Worm (Caenorhabditis elegans) whole organism, L2 larva: ENCODE data around the gene H03G16.5.

Experiments used
- Y55F3AM.14 ChIP-seq: fragments of 200-800 bp; sonication (Bioruptor generic); optimal IDR thresholded peaks from 2 replicates; lab custom pipeline; 2018; ENCODE audit warnings: mild to moderate bottlenecking, missing genetic modification characterization, missing compliant biosample characterization
- ZK546.5 ChIP-seq: sonication (generic microtip); optimal IDR thresholded peaks from 2 replicates; lab custom pipeline; 2017; ENCODE audit warnings: missing biosample characterization, missing genetic modification characterization
- ceh-16 ChIP-seq: fragments of 150-350 bp; optimal IDR thresholded peaks from 2 replicates; lab custom pipeline; 2014; ENCODE audit warnings: missing biosample characterization, missing genetic modification characterization
- crh-2 ChIP-seq: sonication (generic microtip); optimal IDR thresholded peaks from 2 replicates; lab custom pipeline; 2017; ENCODE audit warnings: missing biosample characterization, missing genetic modification characterization
- egl-27 ChIP-seq: sonication (generic microtip); optimal IDR thresholded peaks from 3 replicates; lab custom pipeline; 2017; ENCODE audit warnings: missing biosample characterization, missing genetic modification reagents, missing genetic modification characterization
- elt-1 ChIP-seq: fragments of 150-350 bp; optimal IDR thresholded peaks from 2 replicates; lab custom pipeline; 2014; ENCODE audit warnings: missing biosample characterization, missing genetic modification characterization
- elt-3 ChIP-seq: sonication (generic microtip); optimal IDR thresholded peaks from 2 replicates; lab custom pipeline; 2017; ENCODE audit warnings: missing biosample characterization, missing genetic modification characterization
- fos-1 ChIP-seq: fragments of 150-350 bp; optimal IDR thresholded peaks from 2 replicates; lab custom pipeline; 2014; ENCODE audit warnings: missing biosample characterization, missing genetic modification characterization
- gmeb-1 ChIP-seq: fragments of 150-350 bp; optimal IDR thresholded peaks from 2 replicates; lab custom pipeline; 2014; ENCODE audit warnings: missing biosample characterization, missing genetic modification characterization
- lin-11 ChIP-seq: fragments of 150-350 bp; sonication (generic microtip); optimal IDR thresholded peaks from 2 replicates; lab custom pipeline; 2014; ENCODE audit warnings: missing biosample characterization, missing genetic modification characterization, inconsistent platforms, mixed read lengths
- lin-13 ChIP-seq: fragments of 150-350 bp; optimal IDR thresholded peaks from 2 replicates; lab custom pipeline; 2014; ENCODE audit warnings: missing biosample characterization, missing genetic modification reagents, missing genetic modification characterization
- lin-39 ChIP-seq: fragments of 150-350 bp; optimal IDR thresholded peaks from 2 replicates; lab custom pipeline; 2014; ENCODE audit warnings: missing biosample characterization, missing genetic modification reagents, missing genetic modification characterization
- mdl-1 ChIP-seq, 2 experiments: fragments of 150-350 bp in 1 of 2; sonication (generic microtip) in 1 of 2; optimal IDR thresholded peaks; 2 replicates each; lab custom pipeline; 2017; ENCODE audit warnings: missing biosample characterization in 2 of 2, missing genetic modification characterization in 2 of 2
- nhr-11 ChIP-seq: fragments of 150-350 bp; optimal IDR thresholded peaks from 2 replicates; lab custom pipeline; 2014; ENCODE audit warnings: missing biosample characterization, missing genetic modification characterization
- nhr-12 ChIP-seq: fragments of 150-350 bp; optimal IDR thresholded peaks from 2 replicates; lab custom pipeline; 2014; ENCODE audit warnings: missing biosample characterization, missing genetic modification characterization
- nhr-129 ChIP-seq: fragments of 150-350 bp; optimal IDR thresholded peaks from 2 replicates; lab custom pipeline; 2014; ENCODE audit warnings: missing biosample characterization, missing genetic modification characterization
- nhr-23 ChIP-seq: fragments of 150-350 bp; optimal IDR thresholded peaks from 2 replicates; lab custom pipeline; 2014; ENCODE audit warnings: missing biosample characterization, missing genetic modification reagents, missing genetic modification characterization
- nhr-237 ChIP-seq: fragments of 150-350 bp; optimal IDR thresholded peaks from 2 replicates; lab custom pipeline; 2014; ENCODE audit warnings: missing biosample characterization, missing genetic modification characterization
- nhr-25 ChIP-seq: fragments of 150-350 bp; sonication (generic microtip); optimal IDR thresholded peaks from 3 replicates; lab custom pipeline; 2014; ENCODE audit warnings: missing biosample characterization, missing genetic modification characterization
- peb-1 ChIP-seq: fragments of 150-350 bp; optimal IDR thresholded peaks from 2 replicates; lab custom pipeline; 2014; ENCODE audit warnings: missing biosample characterization, missing genetic modification characterization
- sem-4 ChIP-seq: fragments of 150-350 bp; optimal IDR thresholded peaks from 2 replicates; lab custom pipeline; 2014; ENCODE audit warnings: missing biosample characterization, missing genetic modification reagents, missing genetic modification characterization
- sma-9 ChIP-seq, 2 experiments: fragments of 150-350 bp in 1 of 2; sonication (generic microtip) in 1 of 2; optimal IDR thresholded peaks; 2 replicates each; lab custom pipeline; 2014 to 2016; ENCODE audit warnings: missing genetic modification characterization in 2 of 2, mild to moderate bottlenecking in 1 of 2, missing biosample characterization in 1 of 2, missing compliant biosample characterization in 1 of 2, missing genetic modification reagents in 1 of 2, moderate library complexity in 1 of 2
- snpc-4 ChIP-seq: fragments of 150-350 bp; optimal IDR thresholded peaks from 2 replicates; lab custom pipeline; 2014; ENCODE audit warnings: missing biosample characterization, missing genetic modification characterization
- unc-39 ChIP-seq: fragments of 150-350 bp; optimal IDR thresholded peaks from 2 replicates; lab custom pipeline; 2014; ENCODE audit warnings: missing biosample characterization, missing genetic modification characterization
- unc-55 ChIP-seq: fragments of 150-350 bp; sonication (generic microtip); optimal IDR thresholded peaks from 3 replicates; lab custom pipeline; 2014; ENCODE audit warnings: missing biosample characterization, missing genetic modification reagents, missing genetic modification characterization
- zag-1 ChIP-seq: fragments of 150-350 bp; optimal IDR thresholded peaks from 2 replicates; lab custom pipeline; 2014; ENCODE audit warnings: missing biosample characterization, missing genetic modification characterization
- ztf-1 ChIP-seq: fragments of 200-800 bp; sonication (Bioruptor generic); conservative IDR thresholded peaks from 2 replicates; pipeline ENCODE4 v1.3.6; 2022; ENCODE audit warnings: missing genetic modification characterization, missing compliant biosample characterization
- ztf-4 ChIP-seq: fragments of 150-350 bp; optimal IDR thresholded peaks from 2 replicates; lab custom pipeline; 2014; ENCODE audit warnings: missing biosample characterization, missing genetic modification characterization

H03G16.5 gene

DNA sequence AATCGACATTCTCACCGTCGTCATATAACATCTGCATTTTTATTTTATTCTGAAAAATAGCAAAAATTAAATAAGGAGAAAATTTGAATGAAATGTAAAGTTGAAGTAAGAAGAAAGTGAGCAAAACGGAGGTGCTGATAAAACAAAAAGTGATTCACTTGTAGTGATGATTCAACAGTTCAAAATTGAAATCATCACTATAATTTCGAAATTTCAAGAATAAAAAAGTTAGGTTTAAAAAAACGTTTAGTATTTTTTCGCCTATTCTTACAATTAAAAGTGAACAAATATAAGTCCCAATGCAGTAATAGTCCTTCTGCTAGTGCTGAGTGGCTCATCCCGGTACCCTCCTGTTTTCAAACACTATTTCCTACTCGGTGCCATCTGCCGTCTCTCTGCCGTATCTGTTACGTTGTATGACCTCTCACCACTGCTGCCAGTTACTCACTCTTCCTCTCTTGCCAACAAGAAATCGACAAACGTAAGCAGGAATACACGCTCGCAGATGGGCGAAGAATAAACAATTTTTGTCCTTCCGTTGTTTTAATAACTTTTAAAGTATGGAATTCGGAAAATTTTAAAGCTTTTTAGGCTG is 43.8 kb upstream of the H03G16.5 start, which contains the start of gene dhhc-1 (continued):
- TF ChIP-seq lin-11 (peak; percentile 29), nhr-11 (tag; lab: Kevin White, UChicago) (no peak), peb-1 (tag; lab: Kevin White, UChicago) (no peak), nhr-129 (tag; lab: Kevin White, UChicago) (peak; percentile 74), sma-9 (GFP tag; optimal IDR thresholded peaks at IDR 0.05; lab: Kevin White, UChicago) (peak; percentile 60), sma-9 (tag; optimal IDR thresholded peaks at IDR 0.05; lab: Kevin White, UChicago) (no peak), nhr-12 (tag; lab: Kevin White, UChicago) (no peak)

DNA sequence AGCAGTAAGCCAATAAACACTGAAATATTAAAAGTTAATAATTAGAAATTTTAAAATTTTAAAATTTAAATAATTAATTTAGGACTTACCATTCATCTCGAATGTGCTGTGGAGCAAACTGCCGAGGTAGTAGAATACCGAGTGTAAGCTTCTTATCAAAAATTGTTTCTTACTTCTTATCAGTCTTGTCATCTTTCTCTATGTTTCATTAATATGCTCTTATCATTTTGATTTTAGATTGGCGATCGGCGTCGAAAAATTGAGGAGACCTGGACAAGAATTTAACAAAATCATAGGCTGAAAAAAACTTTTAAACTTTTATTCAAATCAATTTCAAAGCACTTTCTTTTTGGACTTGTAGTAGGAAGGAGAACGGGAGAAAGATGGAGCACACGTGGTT is 41.1 kb upstream of the H03G16.5 start, which contains the start of gene F09B12.3:
Gene F09B12.3, minus strand, starts transcription at position 192 of the 400 bp plus-strand sequence.
- TF ChIP-seq fos-1 (tag; lab: Kevin White, UChicago) (peak; percentile 92), nhr-129 (tag; lab: Kevin White, UChicago) (no peak), lin-39 (tag; lab: Kevin White, UChicago) (no peak), sma-9 (GFP tag; optimal IDR thresholded peaks at IDR 0.05; lab: Kevin White, UChicago) (peak; percentile 12), sma-9 (tag; optimal IDR thresholded peaks at IDR 0.05; lab: Kevin White, UChicago) (no peak), crh-2 (tag; lab: Kevin White, UChicago) (peak; percentile 29), ztf-1 (GFP tag; lab: Robert Waterston, UW) (no peak), gmeb-1 (tag; lab: Kevin White, UChicago) (peak; percentile 32), ceh-16 (no peak)

DNA sequence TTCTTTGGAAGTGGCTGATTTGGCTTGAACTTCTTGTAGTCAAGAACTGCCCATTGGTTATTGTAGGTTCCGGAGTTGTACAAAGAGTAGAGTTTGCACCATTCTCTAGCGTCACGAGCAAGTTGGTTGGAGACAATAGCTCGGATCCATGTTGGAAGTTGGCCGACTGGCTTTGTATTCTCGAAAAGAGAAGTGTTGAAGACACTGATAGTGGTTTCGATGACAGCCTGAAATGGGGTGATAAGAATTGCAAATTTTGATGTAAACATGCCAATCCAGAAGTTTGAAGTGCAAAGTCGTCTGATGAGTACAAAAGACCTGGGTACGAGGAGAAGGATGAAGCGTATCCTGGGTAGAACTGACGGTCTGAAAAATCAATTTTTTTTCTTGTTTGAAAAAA is 39.6 kb upstream of the H03G16.5 start:
- TF ChIP-seq sem-4, result no peak
- TF ChIP-seq nhr-23 (tag; lab: Kevin White, UChicago), result no peak
- TF ChIP-seq egl-27 (tag; lab: Kevin White, UChicago), result no peak
- TF ChIP-seq crh-2 (tag; lab: Kevin White, UChicago), result no peak
- TF ChIP-seq ceh-16, result no peak
- TF ChIP-seq unc-39 (tag; lab: Kevin White, UChicago), result no peak
- peak; percentile 30 for TF ChIP-seq fos-1 (tag; lab: Kevin White, UChicago)
- TF ChIP-seq nhr-25 (tag; lab: Kevin White, UChicago), result no peak
- TF ChIP-seq lin-39 (tag; lab: Kevin White, UChicago), result no peak

DNA sequence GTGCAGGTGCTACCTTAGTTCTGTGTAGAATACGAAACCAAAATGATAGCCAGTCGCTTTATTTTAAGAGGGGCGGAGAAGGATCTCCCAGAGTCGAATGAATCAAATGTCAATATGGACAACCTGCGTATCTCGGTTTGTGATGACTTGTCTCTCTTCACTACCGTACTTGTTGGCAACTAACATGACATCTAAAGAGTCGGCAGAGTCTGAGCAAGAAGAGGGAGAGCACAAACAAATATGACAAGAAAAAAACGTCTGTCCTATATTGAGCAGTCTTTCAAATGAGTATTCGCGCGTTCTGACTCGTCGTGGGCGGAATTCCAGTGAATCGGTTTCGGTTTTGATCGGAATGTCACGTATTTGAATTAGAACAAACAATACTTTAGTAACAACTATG is 38.3 kb upstream of the H03G16.5 start, which contains the start of gene F09B12.7:
Gene F09B12.7, minus strand, starts transcription at position 101 of the 400 bp plus-strand sequence.
- TF ChIP-seq snpc-4 (tag; lab: Kevin White, UChicago), result no peak
- TF ChIP-seq peb-1 (tag; lab: Kevin White, UChicago), result no peak
- TF ChIP-seq unc-55 (GFP tag; lab: Kevin White, UChicago), result no peak
- TF ChIP-seq ceh-16, result no peak
- no peak for TF ChIP-seq elt-3 (tag; lab: Kevin White, UChicago)
- TF ChIP-seq Y55F3AM.14 (GFP tag; lab: Kevin White, UChicago), result no peak
- TF ChIP-seq lin-13, result no peak
- no peak for TF ChIP-seq ZK546.5 (tag; lab: Kevin White, UChicago)
- TF ChIP-seq nhr-237, result no peak
- no peak for TF ChIP-seq elt-1 (tag; lab: Kevin White, UChicago)
- no peak for TF ChIP-seq ztf-1 (GFP tag; lab: Robert Waterston, UW)
- TF ChIP-seq nhr-12 (tag; lab: Kevin White, UChicago), result no peak
- TF ChIP-seq mdl-1 (tag; optimal IDR thresholded peaks at IDR 0.05; lab: Kevin White, UChicago), result no peak
- TF ChIP-seq zag-1 (tag; lab: Kevin White, UChicago), result no peak

DNA sequence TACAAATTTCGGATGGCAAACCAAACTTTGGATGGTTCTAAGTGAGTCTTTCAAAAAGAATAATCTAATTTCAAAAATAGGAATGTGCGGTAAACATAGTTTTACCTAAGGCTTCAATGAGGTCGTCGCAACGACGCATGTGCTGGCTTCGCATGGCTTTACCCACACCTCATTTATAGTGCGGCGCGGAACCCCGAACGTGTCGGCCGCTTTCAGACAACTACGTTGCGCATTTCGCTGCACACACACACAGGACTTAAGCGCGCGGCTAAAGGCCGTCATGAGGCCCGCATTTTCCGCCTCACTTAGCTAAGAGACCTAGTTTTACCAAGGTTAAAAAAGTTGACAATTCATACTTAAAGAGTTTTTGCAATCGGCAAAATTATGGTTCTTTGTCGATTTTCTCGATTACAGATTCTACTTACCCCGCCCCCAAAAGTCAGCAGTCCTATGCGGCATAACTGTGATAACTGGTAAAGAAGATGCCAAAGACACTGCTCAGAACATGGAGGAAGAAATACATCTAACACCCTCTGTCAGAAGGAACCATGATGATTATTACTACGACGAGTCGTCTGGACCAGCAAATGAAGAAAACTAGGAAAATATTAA is 36.2 kb upstream of the H03G16.5 start:
- TF ChIP-seq snpc-4 (tag; lab: Kevin White, UChicago) (peak; percentile 75), ztf-1 (GFP tag; lab: Robert Waterston, UW) (no peak), ztf-4 (tag; lab: Kevin White, UChicago) (no peak)
- TF ChIP-seq, all 48 proteins: peak for 1

DNA sequence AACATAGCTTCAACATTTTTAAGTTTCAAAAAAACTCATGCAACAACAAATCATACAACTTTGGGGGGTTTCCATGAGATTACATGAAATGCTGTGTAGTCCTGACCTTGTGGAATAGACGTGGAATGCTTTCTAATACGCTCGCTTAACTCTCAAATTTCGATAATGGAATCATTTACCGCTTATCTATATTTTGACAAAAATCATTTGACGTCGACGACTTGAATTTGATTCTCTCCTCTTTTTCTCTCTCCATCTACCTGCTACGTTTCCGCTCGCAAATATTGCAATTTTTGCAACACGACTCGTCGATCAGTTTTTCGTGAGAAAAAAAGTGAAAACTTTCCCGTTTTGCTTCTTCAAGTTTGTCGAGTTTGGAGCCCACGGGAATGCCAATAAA is 32.5 kb upstream of the H03G16.5 start, which contains the start of gene flr-4:
Gene flr-4, plus strand, starts transcription at position 275 of the 400 bp plus-strand sequence.
- TF ChIP-seq fos-1 (tag; lab: Kevin White, UChicago), result peak; percentile 71
- no peak for TF ChIP-seq elt-3 (tag; lab: Kevin White, UChicago)
- peak; percentile 8 for TF ChIP-seq crh-2 (tag; lab: Kevin White, UChicago)
- no peak for TF ChIP-seq lin-11
- peak; percentile 16 for TF ChIP-seq sma-9 (GFP tag; optimal IDR thresholded peaks at IDR 0.05; lab: Kevin White, UChicago)
- no peak for TF ChIP-seq sma-9 (tag; optimal IDR thresholded peaks at IDR 0.05; lab: Kevin White, UChicago)
